Fruit fly (Drosophila melanogaster) S2 (cell line): ENCODE data around the gene CG42369.

ENCODE experiments used
- CG8478 ChIP-seq: fragments of >200 bp; optimal IDR thresholded peaks from 2 replicates; lab custom pipeline; 2018
- CTCF ChIP-seq, 2 experiments: fragments of >200 bp; optimal IDR thresholded peaks; 2 replicates each; lab custom pipeline; 2018

CG42369 gene

DNA sequence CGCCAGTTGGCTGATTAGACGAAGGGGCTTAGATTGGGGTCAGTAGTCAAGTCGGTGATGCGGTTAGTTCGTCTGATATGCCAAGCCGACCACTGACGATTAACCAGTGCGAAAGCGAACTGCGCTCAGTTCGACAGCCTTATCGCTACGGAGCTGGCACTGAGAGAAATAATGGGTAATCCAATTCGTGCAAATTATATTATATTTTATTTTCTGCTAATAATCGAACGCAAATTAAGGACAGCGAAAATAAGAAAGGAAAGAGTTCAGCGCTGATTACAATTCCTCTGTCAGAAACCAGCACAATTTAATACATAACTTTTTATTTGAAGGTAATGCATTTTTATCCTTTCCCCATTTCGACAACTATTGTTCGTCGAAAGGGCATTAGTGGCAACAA, at the start of gene CG42369:
Gene CG42369 (minus strand): TSS at position 101 of the 400 bp plus-strand sequence.
- no peak for TF ChIP-seq CG8478 (lab: Kevin White, UChicago)

DNA sequence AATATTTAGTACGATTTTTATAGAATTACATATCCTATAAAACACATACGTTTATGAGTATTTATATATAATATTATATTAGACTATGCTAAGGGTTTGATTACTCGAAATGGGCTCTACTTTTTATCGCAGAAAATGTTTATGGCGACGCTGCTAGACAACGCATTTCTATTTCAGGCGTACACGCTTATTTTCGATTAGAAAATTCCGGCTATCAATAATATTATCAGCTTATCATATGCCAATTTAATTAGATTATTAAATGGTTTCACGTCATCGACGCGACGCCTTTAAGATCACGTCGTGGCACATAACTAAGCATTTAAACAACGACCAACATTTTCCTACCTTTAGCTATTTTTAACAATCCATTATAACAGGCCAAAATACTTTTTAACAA, 29.3 kb upstream of the CG42369 start:
- TF ChIP-seq CTCF (optimal IDR thresholded peaks at IDR 0.05; lab: Kevin White, UChicago): no peak
- TF ChIP-seq CG8478 (lab: Kevin White, UChicago): no peak

DNA sequence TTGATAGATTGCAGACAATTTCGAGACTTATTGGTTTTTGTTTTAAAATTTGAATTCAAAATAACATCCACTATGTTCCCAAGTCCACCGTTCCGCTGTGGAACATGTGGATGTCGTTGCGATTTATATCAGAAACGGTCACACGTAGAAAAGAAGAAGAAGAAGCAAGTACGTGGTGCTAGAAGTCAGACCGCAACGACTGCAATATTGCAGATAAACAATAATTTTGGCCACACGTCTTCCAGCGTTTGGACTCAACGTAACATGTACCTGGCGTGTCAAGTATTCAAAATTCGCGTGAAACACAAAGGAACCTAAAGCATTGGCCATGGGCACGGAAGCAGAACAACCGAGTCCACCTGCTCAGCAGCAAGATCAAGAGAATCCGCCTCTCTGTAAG, 27.1 kb upstream of the CG42369 start, which contains the start of gene Fic:
Gene Fic (plus strand): TSS at position 139 of the 400 bp plus-strand sequence.
- no peak for TF ChIP-seq CTCF (optimal IDR thresholded peaks at IDR 0.05; lab: Kevin White, UChicago)
- TF ChIP-seq CG8478 (lab: Kevin White, UChicago): no peak

DNA sequence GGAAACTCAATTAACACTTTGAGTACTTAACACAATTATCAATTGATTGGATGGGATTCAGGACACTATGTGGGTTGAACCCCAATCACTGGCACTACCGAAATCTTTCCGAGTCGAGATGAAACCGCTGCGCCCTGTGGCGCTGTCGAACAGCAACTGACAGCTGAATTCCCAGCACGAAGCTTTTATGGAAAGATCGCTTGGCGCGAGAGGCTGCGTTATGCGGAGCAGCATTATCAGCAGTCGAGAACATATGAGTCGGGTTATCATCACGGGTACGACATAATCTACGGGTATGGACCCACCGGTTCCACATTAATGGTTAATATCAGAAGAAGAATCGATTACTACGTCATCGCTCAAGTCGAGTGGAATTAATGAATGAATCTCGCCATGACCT, 26.1 kb upstream of the CG42369 start, which contains the start of gene Tig:
Gene Tig (minus strand): TSS at position 163 of the 400 bp plus-strand sequence.
- no peak for TF ChIP-seq CTCF (optimal IDR thresholded peaks at IDR 0.05; lab: Kevin White, UChicago)
- TF ChIP-seq CG8478 (lab: Kevin White, UChicago): no peak

DNA sequence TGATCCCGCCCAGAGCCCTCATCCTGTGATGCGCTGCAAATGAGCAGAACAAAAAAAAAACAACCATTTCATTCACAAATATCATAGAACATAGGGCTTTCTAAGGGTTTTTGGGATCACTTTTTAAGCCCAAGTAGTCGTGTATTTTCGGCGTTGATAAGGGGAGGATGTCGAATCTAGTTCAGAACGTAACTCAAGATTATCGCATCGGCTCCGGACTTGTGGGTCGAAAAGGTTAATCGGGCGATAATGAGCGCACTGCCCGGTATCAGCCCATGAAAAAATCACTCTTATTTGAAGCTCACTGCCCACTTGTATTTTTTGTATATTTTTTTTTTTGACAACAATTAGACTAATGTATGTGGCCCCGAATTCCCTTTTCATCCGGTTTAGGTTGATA, 25.4 kb upstream of the CG42369 start:
- no peak for TF ChIP-seq CG8478 (lab: Kevin White, UChicago)
- TF ChIP-seq CTCF (optimal IDR thresholded peaks at IDR 0.05; lab: Kevin White, UChicago): no peak

DNA sequence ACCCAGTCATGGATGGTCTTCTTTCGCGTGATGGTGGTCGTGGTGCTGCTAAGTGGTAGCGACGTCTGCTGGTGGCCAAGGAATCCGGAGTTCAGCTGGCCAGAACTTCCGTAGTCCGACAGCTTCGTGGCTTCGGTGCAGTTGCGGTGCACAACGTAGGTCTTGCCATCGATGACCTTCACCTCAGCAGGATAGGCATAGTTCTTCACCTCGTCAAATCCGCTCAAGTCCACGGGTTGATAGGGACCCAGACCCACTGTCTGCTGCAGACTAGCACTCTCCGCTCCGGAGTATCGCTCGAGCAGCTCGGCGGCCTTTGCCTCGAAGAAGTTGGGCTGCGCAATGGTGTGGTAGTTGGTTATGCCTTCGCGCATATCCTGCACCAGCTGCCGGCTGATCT, 24.4 kb upstream of the CG42369 start:
- TF ChIP-seq CTCF (optimal IDR thresholded peaks at IDR 0.05; lab: Kevin White, UChicago) (no peak), CG8478 (lab: Kevin White, UChicago) (no peak)

DNA sequence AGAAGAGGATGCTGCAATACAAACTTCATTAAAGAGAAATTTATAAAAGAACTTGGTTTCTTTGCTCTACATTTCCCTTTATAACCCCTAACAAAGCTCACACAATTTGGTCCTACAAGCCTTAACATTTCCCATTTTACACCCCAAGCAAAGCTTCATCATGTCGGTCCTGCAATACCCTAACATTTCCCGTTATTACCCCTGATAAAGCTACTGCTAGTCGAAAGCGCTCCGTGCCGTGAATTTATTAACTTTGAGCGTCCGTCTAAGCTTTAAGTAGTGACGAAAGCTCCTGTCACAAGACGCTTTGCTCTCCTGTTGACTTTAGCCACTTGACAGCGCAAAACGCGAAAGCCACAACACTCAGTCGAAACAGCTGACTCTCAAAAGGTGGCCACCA, 14.9 kb upstream of the CG42369 start, which contains the start of gene CG13982:
Gene CG13982 (plus strand): TSS at position 363 of the 400 bp plus-strand sequence.
- no peak for TF ChIP-seq CTCF (optimal IDR thresholded peaks at IDR 0.05; lab: Kevin White, UChicago)
- TF ChIP-seq CG8478 (lab: Kevin White, UChicago): no peak

DNA sequence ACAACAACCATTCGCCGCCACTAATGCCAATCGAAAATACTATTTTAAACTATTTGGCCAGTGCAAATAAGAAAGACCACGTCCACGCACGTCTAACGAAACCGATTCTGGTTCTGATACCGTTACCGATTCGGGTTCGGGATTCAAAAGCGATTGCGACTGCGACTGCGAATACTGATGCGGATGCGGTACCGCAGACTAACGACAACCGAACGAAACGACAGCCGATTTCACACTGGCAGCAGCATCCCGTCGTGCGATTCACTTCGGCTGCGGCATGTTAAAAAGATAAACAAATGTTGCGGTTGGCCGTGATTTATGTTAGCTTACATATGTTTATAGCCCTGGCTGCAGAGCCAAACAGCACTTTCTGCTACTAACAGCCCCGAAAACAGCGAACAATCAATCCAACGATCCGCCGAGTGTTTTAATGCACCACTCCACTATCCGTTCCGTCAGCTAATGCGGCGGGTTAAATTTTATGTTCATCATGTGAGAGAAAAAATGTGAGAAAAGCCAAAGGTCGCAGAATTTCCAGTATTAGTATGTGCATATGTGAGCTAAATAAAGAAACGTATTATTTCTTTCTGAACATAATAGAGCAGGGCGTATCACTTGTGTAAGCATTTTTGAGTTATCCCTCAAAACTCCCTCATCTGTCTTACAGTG, 14.2 kb upstream of the CG42369 start, which contains the start of gene DIP-epsilon:
Gene DIP-epsilon (minus strand): TSS at position 238 of the 669 bp plus-strand sequence.
- no peak for TF ChIP-seq CG8478 (lab: Kevin White, UChicago)
- TF ChIP-seq CTCF (optimal IDR thresholded peaks at IDR 0.05; lab: Kevin White, UChicago): no peak

DNA sequence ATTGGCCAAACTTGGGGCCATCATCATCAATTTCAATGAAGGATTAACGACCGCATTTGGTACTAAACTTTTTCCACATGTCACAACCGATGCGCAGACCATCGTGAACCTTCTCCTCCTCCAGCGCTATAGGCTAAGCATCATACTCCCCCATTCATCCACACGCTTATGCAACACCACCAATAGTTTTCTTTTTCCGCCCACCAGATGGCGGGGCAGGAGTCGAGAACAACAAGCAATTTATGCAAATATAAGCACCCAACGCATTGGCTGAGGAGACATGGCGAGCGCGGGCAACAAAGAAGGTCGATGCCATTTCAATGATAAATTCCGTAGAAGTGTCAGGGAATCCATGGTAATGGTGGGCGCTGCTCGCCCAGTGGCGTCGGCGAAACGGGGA, 5.6 kb downstream of the CG42369 start:
- TF ChIP-seq CTCF (optimal IDR thresholded peaks at IDR 0.05; lab: Kevin White, UChicago): peak; percentile 52 to 56
- no peak for TF ChIP-seq CG8478 (lab: Kevin White, UChicago)

DNA sequence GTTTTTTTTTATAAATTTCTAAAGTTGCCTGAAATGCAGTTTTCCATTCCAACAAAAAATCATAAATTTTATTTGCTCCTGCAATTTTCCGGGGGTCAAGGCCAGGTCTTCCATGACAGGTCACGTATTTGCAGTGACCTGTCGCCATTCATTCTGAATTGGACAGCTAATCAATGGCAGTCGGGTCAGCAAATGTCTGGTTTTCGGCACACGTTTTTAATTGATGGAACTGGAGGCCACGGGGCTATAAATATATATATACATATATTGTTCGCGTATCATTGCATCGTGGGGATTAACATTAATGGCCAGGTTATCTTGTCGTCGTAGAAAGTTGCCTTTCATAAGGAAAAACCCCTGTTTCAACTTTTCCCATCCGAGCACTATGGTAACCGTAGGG, 10.0 kb downstream of the CG42369 start:
- no peak for TF ChIP-seq CG8478 (lab: Kevin White, UChicago)
- no peak for TF ChIP-seq CTCF (optimal IDR thresholded peaks at IDR 0.05; lab: Kevin White, UChicago)

DNA sequence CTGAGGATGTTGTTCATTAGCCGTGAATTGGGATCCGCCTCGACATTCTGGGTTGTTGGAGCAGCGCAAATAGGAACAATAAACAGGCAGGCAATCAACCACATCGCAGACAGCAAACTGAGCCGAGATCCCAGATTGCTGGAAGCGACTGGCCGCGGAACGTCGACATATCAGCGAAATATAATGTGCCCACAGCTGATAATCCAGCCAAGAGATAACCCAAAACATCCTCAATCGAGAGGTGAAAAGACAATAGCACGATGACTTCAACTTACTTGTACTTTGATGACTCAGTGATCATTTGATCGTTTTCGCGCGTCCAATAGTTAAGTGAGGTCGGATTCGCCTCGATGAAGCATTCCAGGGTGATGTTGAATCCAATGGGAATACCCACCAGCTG, 11.6 kb downstream of the CG42369 start, which contains the start of gene Nepl6:
Gene Nepl6 (minus strand): TSS at position 104 of the 400 bp plus-strand sequence.
- TF ChIP-seq CTCF (optimal IDR thresholded peaks at IDR 0.05; lab: Kevin White, UChicago): no peak
- TF ChIP-seq CG8478 (lab: Kevin White, UChicago): no peak

DNA sequence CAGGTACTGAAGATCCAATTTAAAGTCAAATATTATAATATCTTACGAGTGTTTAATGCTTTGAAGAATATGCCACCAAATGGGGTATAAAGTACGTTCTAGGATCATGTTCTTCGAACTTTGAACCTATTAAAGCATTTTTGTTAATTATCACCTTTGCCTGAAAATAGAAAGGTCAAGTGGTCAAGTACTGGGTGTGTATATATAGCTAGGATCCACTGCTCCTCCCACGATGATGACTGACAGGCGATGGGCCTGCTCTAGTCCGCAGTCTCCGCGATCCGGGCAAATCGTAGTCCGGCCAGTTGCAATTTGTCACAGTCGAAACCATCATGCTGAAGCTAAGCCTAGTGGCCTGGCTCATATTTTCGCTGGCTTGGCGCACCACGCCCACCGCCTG, 16.1 kb downstream of the CG42369 start, which contains the start of gene Nepl5:
Gene Nepl5 (plus strand): TSS at position 301 of the 400 bp plus-strand sequence.
- TF ChIP-seq CTCF (optimal IDR thresholded peaks at IDR 0.05; lab: Kevin White, UChicago) (no peak), CG8478 (lab: Kevin White, UChicago) (no peak)

DNA sequence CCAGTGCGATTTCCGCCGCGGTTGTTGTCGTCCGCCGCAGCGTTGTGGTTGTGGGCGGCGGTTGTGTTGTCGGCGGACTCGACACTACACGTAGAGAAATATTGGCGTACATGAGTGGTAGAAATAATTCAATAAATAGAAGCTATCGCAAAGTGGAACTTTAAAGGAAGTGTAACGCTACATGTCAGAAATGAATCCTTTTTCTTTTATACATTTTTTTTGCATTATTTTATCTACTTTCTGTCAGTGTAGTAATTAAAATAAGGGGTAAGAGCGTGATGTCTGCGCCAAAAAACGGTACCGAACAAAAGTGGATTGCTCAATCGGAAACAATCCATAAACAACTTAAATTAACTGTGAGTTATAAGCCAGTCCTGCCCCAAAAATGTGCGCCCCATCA, 17.9 kb downstream of the CG42369 start:
- no peak for TF ChIP-seq CG8478 (lab: Kevin White, UChicago)
- TF ChIP-seq CTCF (optimal IDR thresholded peaks at IDR 0.05; lab: Kevin White, UChicago): no peak

DNA sequence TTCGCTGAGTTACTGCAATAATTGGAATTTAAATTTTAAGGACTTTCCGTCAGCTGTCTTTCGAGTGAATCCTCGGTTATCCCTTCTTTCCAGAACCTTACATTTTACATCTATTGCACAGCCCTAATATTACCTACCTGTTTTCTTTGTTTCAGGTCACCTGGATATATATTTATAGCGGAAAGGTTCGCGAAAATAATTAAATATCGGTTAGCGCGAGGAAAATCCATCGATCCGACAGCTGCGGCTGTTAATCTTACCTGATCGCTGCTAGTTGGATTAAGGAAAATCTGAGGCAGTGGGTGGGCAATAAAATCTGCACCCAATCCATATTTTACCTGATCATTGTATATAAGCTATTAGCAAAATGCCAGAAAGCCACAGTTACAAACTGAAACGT, 23.9 kb downstream of the CG42369 start:
- TF ChIP-seq CTCF (optimal IDR thresholded peaks at IDR 0.05; lab: Kevin White, UChicago) (no peak), CG8478 (lab: Kevin White, UChicago) (no peak)

DNA sequence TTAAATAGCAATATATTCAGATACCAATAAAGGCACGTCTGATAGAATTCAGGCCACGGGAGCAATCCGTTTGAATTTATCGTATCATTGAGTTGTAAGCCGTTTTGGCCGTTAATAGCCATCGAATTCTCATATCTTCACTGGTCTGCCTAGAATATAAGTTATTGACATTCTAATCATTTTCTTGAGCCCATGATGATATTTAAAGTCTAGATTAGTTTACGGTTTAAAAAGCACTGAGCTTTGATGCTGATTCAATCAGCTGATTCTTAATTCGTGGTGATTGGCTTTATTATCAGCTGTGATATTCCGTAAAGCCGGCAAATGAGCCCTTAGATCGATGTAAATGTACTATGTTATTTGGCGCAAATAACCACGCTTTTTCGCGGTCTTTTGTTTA, 25.0 kb downstream of the CG42369 start, which contains the start of gene slam:
Gene slam (plus strand): TSS at position 301 of the 400 bp plus-strand sequence.
- TF ChIP-seq CTCF (optimal IDR thresholded peaks at IDR 0.05; lab: Kevin White, UChicago) (no peak), CG8478 (lab: Kevin White, UChicago) (no peak)
